Fruit fly (Drosophila melanogaster) whole organism, embryonic: ENCODE data around the gene pyx.

Experiments
- Asciz ChIP-seq: fragments of 200-800 bp; sonication (Bioruptor generic); optimal IDR thresholded peaks from 2 replicates; lab custom pipeline; 2017; ENCODE audit warnings: missing biosample characterization, mild to moderate bottlenecking, missing genetic modification characterization, missing genetic modification reagents
- Atf-2 ChIP-seq: fragments of 200-800 bp; sonication (Bioruptor generic); optimal IDR thresholded peaks from 2 replicates; lab custom pipeline; 2016; ENCODE audit warnings: missing biosample characterization, missing genetic modification characterization
- B-H2 ChIP-seq: fragments of 200-800 bp; sonication (Bioruptor generic); optimal IDR thresholded peaks from 2 replicates; lab custom pipeline; 2018; ENCODE audit warnings: missing biosample characterization, mild to moderate bottlenecking, missing genetic modification characterization
- CG1024 ChIP-seq: fragments of 200-800 bp; sonication (Bioruptor generic); IDR thresholded peaks from 2 replicates; pipeline ENCODE4 v1.3.6; 2022; ENCODE audit warnings: missing biosample characterization, missing genetic modification characterization
- CG12391 ChIP-seq: fragments of 200-800 bp; sonication (Bioruptor generic); optimal IDR thresholded peaks from 3 replicates; lab custom pipeline; 2018; ENCODE audit warnings: missing biosample characterization, mild to moderate bottlenecking, missing genetic modification characterization, moderate library complexity
- CG13123 ChIP-seq: fragments of 200-800 bp; sonication (Bioruptor generic); optimal IDR thresholded peaks from 2 replicates; lab custom pipeline; 2016; ENCODE audit warnings: missing biosample characterization, missing genetic modification characterization
- CG14667 ChIP-seq: fragments of 200-800 bp; sonication (Bioruptor generic); IDR thresholded peaks from 2 replicates; pipeline ENCODE4 v1.3.6; 2022; ENCODE audit warnings: missing biosample characterization, missing genetic modification characterization
- CG15601 ChIP-seq: fragments of 200-800 bp; sonication (Bioruptor generic); optimal IDR thresholded peaks from 3 replicates; lab custom pipeline; 2019; ENCODE audit warnings: missing biosample characterization, mild to moderate bottlenecking, missing genetic modification characterization, moderate library complexity
- CG17186 ChIP-seq: fragments of 200-800 bp; sonication (Bioruptor generic); optimal IDR thresholded peaks from 3 replicates; lab custom pipeline; 2017; ENCODE audit warnings: missing biosample characterization, missing genetic modification reagents, missing genetic modification characterization
- CG2712 ChIP-seq: fragments of 200-800 bp; optimal IDR thresholded peaks from 3 replicates; lab custom pipeline; 2019; ENCODE audit warnings: missing biosample characterization, mild to moderate bottlenecking, missing genetic modification characterization, moderate library complexity
- CG2875 ChIP-seq: fragments of 200-800 bp; sonication (Bioruptor generic); optimal IDR thresholded peaks from 2 replicates; lab custom pipeline; 2017; ENCODE audit warnings: missing biosample characterization, mild to moderate bottlenecking, missing genetic modification characterization, missing genetic modification reagents
- CG30403 ChIP-seq: fragments of 200-800 bp; sonication (Bioruptor generic); optimal IDR thresholded peaks from 3 replicates; lab custom pipeline; 2016; ENCODE audit warnings: missing biosample characterization, missing genetic modification characterization
- CG31388 ChIP-seq: fragments of 200-800 bp; sonication (Bioruptor generic); optimal IDR thresholded peaks from 2 replicates; lab custom pipeline; 2016; ENCODE audit warnings: missing biosample characterization, missing genetic modification characterization
- CG6765 ChIP-seq: fragments of 200-800 bp; sonication (Bioruptor generic); optimal IDR thresholded peaks from 3 replicates; lab custom pipeline; 2017; ENCODE audit warnings: missing biosample characterization, mild to moderate bottlenecking, missing genetic modification characterization
- CG6791 ChIP-seq: fragments of 200-800 bp; sonication (Bioruptor generic); IDR thresholded peaks from 3 replicates; pipeline ENCODE4 v1.3.6; 2022; ENCODE audit warnings: missing biosample characterization, missing genetic modification characterization; ENCODE audit not compliant: partially characterized antibody
- CG9215 ChIP-seq: fragments of 200-800 bp; sonication (Bioruptor generic); IDR thresholded peaks from 2 replicates; pipeline ENCODE4 v1.3.6; 2022; ENCODE audit warnings: missing biosample characterization, missing genetic modification characterization
- CG9437 ChIP-seq: fragments of 200-800 bp; sonication (Bioruptor generic); optimal IDR thresholded peaks from 2 replicates; lab custom pipeline; 2018; ENCODE audit warnings: missing biosample characterization, mild to moderate bottlenecking, missing genetic modification characterization
- CG9876 ChIP-seq: fragments of 200-800 bp; sonication (Bioruptor generic); optimal IDR thresholded peaks from 2 replicates; lab custom pipeline; 2016; ENCODE audit warnings: missing biosample characterization, missing genetic modification characterization
- CoRest ChIP-seq: fragments of 200-800 bp; sonication (Bioruptor generic); optimal IDR thresholded peaks from 3 replicates; lab custom pipeline; 2018; ENCODE audit warnings: missing biosample characterization, mild to moderate bottlenecking, missing genetic modification characterization, moderate library complexity
- Doc2 ChIP-seq: fragments of 200-800 bp; sonication (Bioruptor generic); IDR thresholded peaks from 2 replicates; pipeline ENCODE4 v1.3.6; 2022; ENCODE audit warnings: missing biosample characterization, missing genetic modification characterization
- Dref ChIP-seq: fragments of 200-800 bp; sonication (Bioruptor generic); IDR thresholded peaks from 2 replicates; pipeline ENCODE4 v1.3.6; 2022; ENCODE audit warnings: missing biosample characterization, missing genetic modification characterization
- E2f2 ChIP-seq: fragments of 200-800 bp; sonication (Bioruptor generic); IDR thresholded peaks from 2 replicates; pipeline ENCODE4 v1.3.6; 2022; ENCODE audit warnings: missing biosample characterization, missing genetic modification characterization
- Hey ChIP-seq: fragments of 200-800 bp; sonication (Bioruptor generic); optimal IDR thresholded peaks from 3 replicates; lab custom pipeline; 2018; ENCODE audit warnings: missing biosample characterization, mild to moderate bottlenecking, missing genetic modification characterization
- Hr51 ChIP-seq, 2 experiments: fragments of 200-800 bp; sonication (Bioruptor generic); optimal IDR thresholded peaks; 2 replicates in 1 of 2; 3 replicates in 1 of 2; lab custom pipeline; 2016 to 2018; ENCODE audit warnings: missing biosample characterization in 2 of 2, missing genetic modification characterization in 2 of 2, mild to moderate bottlenecking in 1 of 2, moderate library complexity in 1 of 2
- Hr78 ChIP-seq, 2 experiments: fragments of 200-800 bp in 1 of 2; fragments of >200 bp in 1 of 2; sonication (Bioruptor generic) in 1 of 2; optimal IDR thresholded peaks; 2 replicates each; lab custom pipeline; 2017 to 2019; ENCODE audit warnings: missing biosample characterization in 2 of 2, missing genetic modification characterization in 2 of 2, mild to moderate bottlenecking in 1 of 2, moderate library complexity in 1 of 2
- Hsf ChIP-seq: fragments of 200-800 bp; sonication (Bioruptor generic); optimal IDR thresholded peaks from 3 replicates; lab custom pipeline; 2016; ENCODE audit warnings: missing biosample characterization, missing genetic modification characterization
- Max ChIP-seq: fragments of 200-800 bp; sonication (Bioruptor generic); optimal IDR thresholded peaks from 2 replicates; lab custom pipeline; 2016; ENCODE audit warnings: missing biosample characterization, mild to moderate bottlenecking, missing genetic modification characterization
- NFAT ChIP-seq: fragments of 200-800 bp; sonication (Bioruptor generic); IDR thresholded peaks from 2 replicates; pipeline ENCODE4 v1.3.6; 2022; ENCODE audit warnings: missing biosample characterization, missing genetic modification characterization
- NK7.1 ChIP-seq: fragments of 200-800 bp; sonication (Bioruptor generic); optimal IDR thresholded peaks from 3 replicates; lab custom pipeline; 2016; ENCODE audit warnings: missing biosample characterization, missing genetic modification characterization
- Poxn ChIP-seq: fragments of 200-800 bp; sonication (Bioruptor generic); IDR thresholded peaks from 2 replicates; pipeline ENCODE4 v1.3.6; 2022; ENCODE audit warnings: missing biosample characterization, missing genetic modification characterization
- Sin3A ChIP-seq: fragments of >200 bp; optimal IDR thresholded peaks from 2 replicates; lab custom pipeline; 2018
- Xbp1 ChIP-seq: fragments of 200-800 bp; sonication (Bioruptor generic); optimal IDR thresholded peaks from 3 replicates; lab custom pipeline; 2016; ENCODE audit warnings: missing biosample characterization, mild to moderate bottlenecking, missing genetic modification characterization
- ap ChIP-seq: fragments of 200-800 bp; sonication (Bioruptor generic); IDR thresholded peaks from 2 replicates; pipeline ENCODE4 v1.3.6; 2022; ENCODE audit warnings: missing biosample characterization, missing genetic modification characterization
- ara ChIP-seq: fragments of 200-800 bp; sonication (Bioruptor generic); IDR thresholded peaks from 2 replicates; pipeline ENCODE4 v1.3.6; 2022; ENCODE audit warnings: missing biosample characterization, missing genetic modification characterization
- bsh ChIP-seq, 2 experiments: fragments of 200-800 bp; sonication (Bioruptor generic); optimal IDR thresholded peaks; 2 replicates each; lab custom pipeline; 2017 to 2018; ENCODE audit warnings: mild to moderate bottlenecking in 2 of 2, missing biosample characterization in 2 of 2, missing genetic modification characterization in 2 of 2, moderate library complexity in 1 of 2
- caup ChIP-seq: fragments of 200-800 bp; sonication (Bioruptor generic); optimal IDR thresholded peaks from 3 replicates; lab custom pipeline; 2017; ENCODE audit warnings: missing biosample characterization, mild to moderate bottlenecking, missing genetic modification characterization, moderate library complexity; ENCODE audit not compliant: severe bottlenecking
- cg ChIP-seq: fragments of 200-800 bp; sonication (Bioruptor generic); optimal IDR thresholded peaks from 3 replicates; lab custom pipeline; 2019; ENCODE audit warnings: missing biosample characterization, mild to moderate bottlenecking, missing genetic modification characterization, moderate library complexity
- danr ChIP-seq: fragments of 200-800 bp; sonication (Bioruptor generic); IDR thresholded peaks from 2 replicates; pipeline ENCODE4 v1.3.6; 2022; ENCODE audit warnings: missing biosample characterization, missing genetic modification characterization
- dimm ChIP-seq: fragments of 200-800 bp; sonication (Bioruptor generic); IDR thresholded peaks from 2 replicates; pipeline ENCODE4 v1.3.6; 2022; ENCODE audit warnings: missing biosample characterization, missing genetic modification characterization
- hbn ChIP-seq: fragments of 200-800 bp; sonication (Bioruptor generic); IDR thresholded peaks from 2 replicates; pipeline ENCODE4 v1.3.6; 2022; ENCODE audit warnings: missing biosample characterization, missing genetic modification characterization; ENCODE audit not compliant: partially characterized antibody
- ken ChIP-seq: fragments of 200-800 bp; sonication (Bioruptor generic); IDR thresholded peaks from 3 replicates; pipeline ENCODE4 v1.3.6; 2022; ENCODE audit warnings: missing biosample characterization, missing genetic modification characterization
- nom ChIP-seq: fragments of 200-800 bp; sonication (Bioruptor generic); optimal IDR thresholded peaks from 2 replicates; lab custom pipeline; 2017; ENCODE audit warnings: missing biosample characterization, missing genetic modification characterization, mild to moderate bottlenecking, moderate library complexity, missing genetic modification reagents
- otp ChIP-seq: fragments of 200-800 bp; sonication (Bioruptor generic); IDR thresholded peaks from 3 replicates; pipeline ENCODE4, ENCODE4 v1.3.6; 2022; ENCODE audit warnings: missing biosample characterization, missing genetic modification characterization
- pros ChIP-seq: fragments of 200-800 bp; sonication (Bioruptor generic); optimal IDR thresholded peaks from 3 replicates; lab custom pipeline; 2019; ENCODE audit warnings: missing biosample characterization, mild to moderate bottlenecking, missing genetic modification characterization, moderate library complexity
- pzg ChIP-seq: fragments of 200-800 bp; sonication (Bioruptor generic); optimal IDR thresholded peaks from 3 replicates; lab custom pipeline; 2018; ENCODE audit warnings: missing biosample characterization, mild to moderate bottlenecking, missing genetic modification characterization, moderate library complexity
- sr ChIP-seq: fragments of 200-800 bp; sonication (Bioruptor generic); IDR thresholded peaks from 3 replicates; pipeline ENCODE4 v1.3.6; 2022; ENCODE audit warnings: missing biosample characterization, missing genetic modification characterization
- ssp ChIP-seq: fragments of 200-800 bp; sonication (Bioruptor generic); IDR thresholded peaks from 2 replicates; pipeline ENCODE4 v1.3.6; 2022; ENCODE audit warnings: missing biosample characterization, missing genetic modification characterization
- tx ChIP-seq: fragments of 200-800 bp; sonication (Bioruptor generic); optimal IDR thresholded peaks from 2 replicates; lab custom pipeline; 2016; ENCODE audit warnings: missing biosample characterization, missing genetic modification characterization
- unpg ChIP-seq: fragments of 200-800 bp; sonication (Bioruptor generic); optimal IDR thresholded peaks from 3 replicates; lab custom pipeline; 2018; ENCODE audit warnings: missing biosample characterization, mild to moderate bottlenecking, missing genetic modification characterization, moderate library complexity

The pyx gene

dm6 chr3L:199754-200596, 22.9 kb downstream of the pyx start, which contains the start of the genes rno and mri (continued):
- peak; percentile 9 for TF ChIP-seq Hsf (GFP tag; lab: Kevin White, UChicago)
- peak; percentile 79 for TF ChIP-seq B-H2 (GFP tag; lab: Kevin White, UChicago)
- TF ChIP-seq CG9215 (GFP tag; lab: Robert Waterston, UW), result peak; percentile 73
- TF ChIP-seq NFAT (GFP tag; lab: Robert Waterston, UW), result peak; percentile 53
- peak; percentile 56; the same call in 1 of the 2 replicates for TF ChIP-seq ara (GFP tag; lab: Robert Waterston, UW)
- TF ChIP-seq ken (GFP tag; lab: Robert Waterston, UW), result peak; percentile 64; the same call in 2 of the 3 replicates
- peak; percentile 40 for TF ChIP-seq E2f2 (GFP tag; lab: Robert Waterston, UW)
- no peak for TF ChIP-seq Doc2
- no peak for TF ChIP-seq NK7.1
- 0 out of 3 replicates have a peak, but pooled peaks have one; percentile 32 for TF ChIP-seq otp (GFP tag; lab: Robert Waterston, UW)
- no peak for TF ChIP-seq tx (GFP tag; lab: Kevin White, UChicago)
- TF ChIP-seq CG17186 (GFP tag; lab: Kevin White, UChicago), result no peak
- peak; percentile 51 for TF ChIP-seq CG13123
- TF ChIP-seq CG9437, result peak; percentile 48
- no peak for TF ChIP-seq CG1024 (GFP tag; lab: Robert Waterston, UW)
- TF ChIP-seq pros, result no peak
- no peak for TF ChIP-seq cg
- TF ChIP-seq Hr78 (GFP tag; optimal IDR thresholded peaks at IDR 0.05; lab: Kevin White, UChicago), result no peak
- TF ChIP-seq Poxn (GFP tag; lab: Robert Waterston, UW), result no peak
- peak; percentile 42; the same call in 1 of the 2 replicates for TF ChIP-seq dimm (GFP tag; lab: Robert Waterston, UW)
- TF ChIP-seq nom (GFP tag; lab: Kevin White, UChicago), result no peak
- TF ChIP-seq CG14667 (GFP tag; lab: Robert Waterston, UW), result peak; percentile 57
- TF ChIP-seq CG31388 (GFP tag; lab: Kevin White, UChicago), result no peak
- TF ChIP-seq Hr51 (GFP tag; optimal IDR thresholded peaks at IDR 0.05; lab: Kevin White, UChicago), result peak; percentile 9 to 81
- peak; percentile 83 for TF ChIP-seq Dref (GFP tag; lab: Robert Waterston, UW)
- TF ChIP-seq bsh (GFP tag; optimal IDR thresholded peaks at IDR 0.05; lab: Kevin White, UChicago), result peak in 1 of 2 experiments; percentile 71
- TF ChIP-seq ap (GFP tag; lab: Robert Waterston, UW), result peak; percentile 50
- TF ChIP-seq CG6791 (GFP tag; lab: Robert Waterston, UW), result peak; percentile 92
- TF ChIP-seq sr, result no peak
- TF ChIP-seq Hey (tag; lab: Kevin White, UChicago), result no peak
- TF ChIP-seq danr (GFP tag; lab: Robert Waterston, UW), result no peak
- peak; percentile 59 for TF ChIP-seq caup
- peak; percentile 82 for TF ChIP-seq CG30403
- peak; percentile 66 for TF ChIP-seq Xbp1
- TF ChIP-seq hbn (GFP tag; lab: Robert Waterston, UW), result peak; percentile 91
- no peak for TF ChIP-seq Asciz
- peak; percentile 9 for TF ChIP-seq Max (GFP tag; lab: Kevin White, UChicago)
- peak; percentile 53 for TF ChIP-seq ssp (GFP tag; lab: Robert Waterston, UW)
- TF ChIP-seq CG15601, result peak; percentile 71
- TF ChIP-seq CG2875, result peak; percentile 4
- TF ChIP-seq Sin3A (lab: Kevin White, UChicago), result no peak
- peak; percentile 88 for TF ChIP-seq CoRest (tag; lab: Kevin White, UChicago)
- peak; percentile 67 for TF ChIP-seq unpg (GFP tag; lab: Kevin White, UChicago)
- TF ChIP-seq Atf-2, result no peak
- TF ChIP-seq pzg, result peak; percentile 35
- TF ChIP-seq CG12391, result peak; percentile 92
- no peak for TF ChIP-seq CG6765 (GFP tag; lab: Kevin White, UChicago)
- TF ChIP-seq CG2712 (tag; lab: Kevin White, UChicago), result peak; percentile 86
- TF ChIP-seq CG9876, result no peak
